Fruit fly (Drosophila melanogaster): ENCODE measurements around the gene CG5704.

Gene CG5704

dm6 chr3L:2152730-2153129 is 18.0 kb downstream of the CG5704 start (continued):
- TF ChIP-seq ems (GFP tag; optimal IDR thresholded peaks at IDR 0.05) (no peak), CG1602 (GFP tag; optimal IDR thresholded peaks at IDR 0.05) (no peak), Tbp (GFP tag; optimal IDR thresholded peaks at IDR 0.05) (no peak), stc (GFP tag; IDR thresholded peaks at IDR 0.05) (no peak), CG16779 (GFP tag; IDR thresholded peaks at IDR 0.05) (no peak), CG6654 (GFP tag; optimal IDR thresholded peaks at IDR 0.05) (no peak), tgo (GFP tag; IDR thresholded peaks at IDR 0.05) (no peak), lilli (GFP tag; optimal IDR thresholded peaks at IDR 0.05) (peak; percentile 22), Adf1 (GFP tag; IDR thresholded peaks at IDR 0.05) (no peak), PHDP (tag; optimal IDR thresholded peaks at IDR 0.05) (no peak), CG17186 (GFP tag; optimal IDR thresholded peaks at IDR 0.05) (no peak), Poxn (GFP tag; IDR thresholded peaks at IDR 0.05) (no peak), CG7556 (GFP tag; optimal IDR thresholded peaks at IDR 0.05) (no peak), Hsf (GFP tag; optimal IDR thresholded peaks at IDR 0.05) (no peak), ranshi (GFP tag; IDR thresholded peaks at IDR 0.05) (no peak), insv (GFP tag; optimal IDR thresholded peaks at IDR 0.05) (no peak), org-1 (GFP tag; optimal IDR thresholded peaks at IDR 0.05) (no peak), CG14441 (GFP tag; IDR thresholded peaks at IDR 0.05) (no peak), chif (GFP tag; optimal IDR thresholded peaks at IDR 0.05) (no peak), kni (GFP tag; optimal IDR thresholded peaks at IDR 0.05) (no peak), vvl (GFP tag; IDR thresholded peaks at IDR 0.05) (peak; percentile 45; the same call in 1 of the 2 replicates), CG14965 (GFP tag; optimal IDR thresholded peaks at IDR 0.05; ENCODE audit: borderline replicate concordance) (no peak), schlank (tag; optimal IDR thresholded peaks at IDR 0.05) (no peak), en (GFP tag; optimal IDR thresholded peaks at IDR 0.05) (no peak), ERR (GFP tag; optimal IDR thresholded peaks at IDR 0.05) (no peak), dmrt11E (tag; optimal IDR thresholded peaks at IDR 0.05) (no peak), CG6683 (GFP tag; optimal IDR thresholded peaks at IDR 0.05) (no peak), Dbx (GFP tag; IDR thresholded peaks at IDR 0.05) (no peak), CG7357 (GFP tag; IDR thresholded peaks at IDR 0.05) (no peak), BtbVII (GFP tag; optimal IDR thresholded peaks at IDR 0.05) (no peak), CG10274 (GFP tag; optimal IDR thresholded peaks at IDR 0.05) (no peak), E2f1 (GFP tag; IDR thresholded peaks at IDR 0.05) (0 out of 2 replicates have a peak, but pooled peaks have one; percentile 14), ac (GFP tag; optimal IDR thresholded peaks at IDR 0.05) (no peak), Nf-YC (tag; optimal IDR thresholded peaks at IDR 0.05) (no peak), CG12104 (GFP tag; optimal IDR thresholded peaks at IDR 0.05) (no peak), Ravus (GFP tag; IDR thresholded peaks at IDR 0.05) (no peak), Sox100B (GFP tag; optimal IDR thresholded peaks at IDR 0.05) (no peak), Oaz (GFP tag; IDR thresholded peaks at IDR 0.05) (no peak), Hmr (GFP tag; optimal IDR thresholded peaks at IDR 0.05) (no peak), CG3163 (GFP tag; optimal IDR thresholded peaks at IDR 0.05) (no peak), ci (GFP tag; IDR thresholded peaks at IDR 0.05) (peak; percentile 50; the same call in 1 of the 3 replicates), CG3838 (GFP tag; optimal IDR thresholded peaks at IDR 0.05) (no peak), CG34422 (GFP tag; IDR thresholded peaks at IDR 0.05) (no peak), HmgD (GFP tag; optimal IDR thresholded peaks at IDR 0.05) (no peak), CG43689 (GFP tag; IDR thresholded peaks at IDR 0.05) (no peak), CG13287 (GFP tag; IDR thresholded peaks at IDR 0.05; ENCODE audit: partially characterized antibody) (no peak), dysf (GFP tag; IDR thresholded peaks at IDR 0.05) (peak; percentile 5; the same call in 1 of the 3 replicates), CG11696 (GFP tag; IDR thresholded peaks at IDR 0.05) (0 out of 2 replicates have a peak, but pooled peaks have one; percentile 15), run (tag; optimal IDR thresholded peaks at IDR 0.05) (no peak), onecut (GFP tag; IDR thresholded peaks at IDR 0.05) (no peak), Abd-B (GFP tag; optimal IDR thresholded peaks at IDR 0.05) (peak; percentile 12), CG7928 (GFP tag; optimal IDR thresholded peaks at IDR 0.05) (no peak), CG9727 (GFP tag; optimal IDR thresholded peaks at IDR 0.05) (no peak)

Measured in whole organism, embryonic.